Worm (Caenorhabditis elegans) whole organism, mixed stage, embryonic: ENCODE results near the gene C45G9.14.

Source experiments
- bed-3 ChIP-seq: fragments of 200-800 bp; sonication (Bioruptor generic); optimal IDR thresholded peaks from 3 replicates; lab custom pipeline; 2018; ENCODE audit warnings: mild to moderate bottlenecking, missing genetic modification characterization, moderate library complexity, missing compliant biosample characterization
- ces-1 ChIP-seq: fragments of 150-350 bp; optimal IDR thresholded peaks from 2 replicates; lab custom pipeline; 2014; ENCODE audit warnings: missing biosample characterization, missing genetic modification reagents, missing genetic modification characterization
- hlh-1 ChIP-seq: fragments of 150-350 bp; optimal IDR thresholded peaks from 2 replicates; lab custom pipeline; 2014; ENCODE audit warnings: missing biosample characterization, missing genetic modification reagents, missing genetic modification characterization
- nhr-12 ChIP-seq: fragments of 150-350 bp; optimal IDR thresholded peaks from 2 replicates; lab custom pipeline; 2014; ENCODE audit warnings: missing biosample characterization, missing genetic modification characterization
- unc-39 ChIP-seq: fragments of 150-350 bp; optimal IDR thresholded peaks from 2 replicates; lab custom pipeline; 2014; ENCODE audit warnings: missing biosample characterization, missing genetic modification characterization
- unc-62 ChIP-seq: fragments of 150-350 bp; optimal IDR thresholded peaks from 2 replicates; lab custom pipeline; 2014; ENCODE audit warnings: missing biosample characterization, missing genetic modification reagents, missing genetic modification characterization

- TF ChIP-seq ces-1 (GFP tag; lab: Kevin White, UChicago) (no peak), bed-3 (GFP tag; lab: Kevin White, UChicago) (no peak), nhr-12 (tag; lab: Kevin White, UChicago) (no peak), unc-62 (GFP tag; lab: Kevin White, UChicago) (no peak), unc-39 (tag; lab: Kevin White, UChicago) (no peak), hlh-1 (tag; lab: Kevin White, UChicago) (no peak)
Measured at ce11 chrIII:5081573-5081823, 36.7 kb downstream of the C45G9.14 start, which contains the start of gene cox-6A.
